Fruit fly (Drosophila melanogaster) whole organism, embryonic: Measurements from ENCODE around the gene Tom.

Experiments used
- Antp ChIP-seq: fragments of 200-800 bp; sonication (Bioruptor generic); optimal IDR thresholded peaks from 3 replicates; lab custom pipeline; 2016; ENCODE audit warnings: missing biosample characterization, missing genetic modification characterization
- Blimp-1 ChIP-seq: fragments of 200-800 bp; sonication (Bioruptor generic); optimal IDR thresholded peaks from 3 replicates; lab custom pipeline; 2018; ENCODE audit warnings: missing biosample characterization, missing genetic modification characterization, mild to moderate bottlenecking, moderate library complexity, missing genetic modification reagents
- CG1024 ChIP-seq: fragments of 200-800 bp; sonication (Bioruptor generic); IDR thresholded peaks from 2 replicates; pipeline ENCODE4 v1.3.6; 2022; ENCODE audit warnings: missing biosample characterization, missing genetic modification characterization
- CG14441 ChIP-seq: fragments of 200-800 bp; sonication (Bioruptor generic); IDR thresholded peaks from 2 replicates; pipeline ENCODE4 v1.3.6; 2022; ENCODE audit warnings: missing biosample characterization, missing genetic modification characterization
- CG15479 ChIP-seq: fragments of 200-800 bp; sonication (Bioruptor generic); optimal IDR thresholded peaks from 3 replicates; lab custom pipeline; 2019; ENCODE audit warnings: missing biosample characterization, mild to moderate bottlenecking, missing genetic modification characterization, moderate library complexity
- CG1603 ChIP-seq: fragments of 200-800 bp; sonication (Bioruptor generic); optimal IDR thresholded peaks from 2 replicates; lab custom pipeline; 2019; ENCODE audit warnings: missing biosample characterization, mild to moderate bottlenecking, missing genetic modification characterization, moderate library complexity
- CG16813 ChIP-seq: fragments of 200-800 bp; sonication (Bioruptor generic); IDR thresholded peaks from 3 replicates; pipeline ENCODE4 v1.3.6; 2022; ENCODE audit warnings: missing biosample characterization, missing genetic modification characterization; ENCODE audit not compliant: partially characterized antibody
- CG2116 ChIP-seq: fragments of 200-800 bp; sonication (Bioruptor generic); optimal IDR thresholded peaks from 3 replicates; lab custom pipeline; 2018; ENCODE audit warnings: missing biosample characterization, mild to moderate bottlenecking, missing genetic modification characterization
- CG2712 ChIP-seq: fragments of 200-800 bp; optimal IDR thresholded peaks from 3 replicates; lab custom pipeline; 2019; ENCODE audit warnings: missing biosample characterization, mild to moderate bottlenecking, missing genetic modification characterization, moderate library complexity
- CG34224 ChIP-seq: fragments of 200-800 bp; sonication (Bioruptor generic); IDR thresholded peaks from 3 replicates; pipeline ENCODE4 v1.3.6; 2022; ENCODE audit warnings: missing biosample characterization, missing genetic modification characterization; ENCODE audit not compliant: partially characterized antibody
- CG4404 ChIP-seq: fragments of 200-800 bp; sonication (Bioruptor generic); IDR thresholded peaks from 2 replicates; pipeline ENCODE4 v1.3.6; 2022; ENCODE audit warnings: missing biosample characterization, missing genetic modification characterization
- CG4730 ChIP-seq: fragments of 200-800 bp; sonication (Bioruptor generic); IDR thresholded peaks from 2 replicates; pipeline ENCODE4 v1.3.6; 2022; ENCODE audit warnings: missing biosample characterization, missing genetic modification characterization
- CG6765 ChIP-seq: fragments of 200-800 bp; sonication (Bioruptor generic); optimal IDR thresholded peaks from 3 replicates; lab custom pipeline; 2017; ENCODE audit warnings: missing biosample characterization, mild to moderate bottlenecking, missing genetic modification characterization
- CG9876 ChIP-seq: fragments of 200-800 bp; sonication (Bioruptor generic); optimal IDR thresholded peaks from 2 replicates; lab custom pipeline; 2016; ENCODE audit warnings: missing biosample characterization, missing genetic modification characterization
- D ChIP-seq, 2 experiments: fragments of 200-800 bp in 1 of 2; fragments of >200 bp in 1 of 2; sonication (Bioruptor generic) in 1 of 2; optimal IDR thresholded peaks; 2 replicates in 1 of 2; 3 replicates in 1 of 2; lab custom pipeline; 2017; ENCODE audit warnings: mild to moderate bottlenecking in 1 of 2, missing biosample characterization in 1 of 2, missing genetic modification characterization in 1 of 2, missing genetic modification reagents in 1 of 2
- Dll ChIP-seq: fragments of 200-800 bp; sonication (Bioruptor generic); IDR thresholded peaks from 4 replicates; pipeline ENCODE4 v1.3.6; 2022; ENCODE audit warnings: missing biosample characterization, missing genetic modification characterization; ENCODE audit not compliant: partially characterized antibody
- E2f1 ChIP-seq: fragments of 200-800 bp; sonication (Bioruptor generic); IDR thresholded peaks from 2 replicates; pipeline ENCODE4 v1.3.6; 2022; ENCODE audit warnings: missing biosample characterization, missing genetic modification characterization
- Eip74EF ChIP-seq, 2 experiments: fragments of 200-800 bp in 1 of 2; fragments of >200 bp in 1 of 2; sonication (Bioruptor generic) in 1 of 2; optimal IDR thresholded peaks; 2 replicates each; lab custom pipeline; 2017 to 2019; ENCODE audit warnings: missing biosample characterization in 2 of 2, missing genetic modification characterization in 2 of 2, mild to moderate bottlenecking in 1 of 2, moderate library complexity in 1 of 2
- MTF-1 ChIP-seq: fragments of 200-800 bp; sonication (Bioruptor generic); optimal IDR thresholded peaks from 2 replicates; lab custom pipeline; 2018; ENCODE audit warnings: missing biosample characterization, mild to moderate bottlenecking, missing genetic modification characterization, borderline replicate concordance
- Opbp ChIP-seq: fragments of 200-800 bp; sonication (Bioruptor generic); IDR thresholded peaks from 3 replicates; pipeline ENCODE4 v1.3.6; 2022; ENCODE audit warnings: missing biosample characterization, missing genetic modification characterization; ENCODE audit not compliant: partially characterized antibody
- Poxn ChIP-seq: fragments of 200-800 bp; sonication (Bioruptor generic); IDR thresholded peaks from 2 replicates; pipeline ENCODE4 v1.3.6; 2022; ENCODE audit warnings: missing biosample characterization, missing genetic modification characterization
- Scr ChIP-seq: fragments of 200-800 bp; sonication (Bioruptor generic); IDR thresholded peaks from 2 replicates; pipeline ENCODE4 v1.3.6; 2022; ENCODE audit warnings: missing biosample characterization, missing genetic modification characterization; ENCODE audit not compliant: partially characterized antibody
- Side ChIP-seq: fragments of 200-800 bp; sonication (Bioruptor generic); optimal IDR thresholded peaks from 2 replicates; lab custom pipeline; 2016; ENCODE audit warnings: missing biosample characterization, missing genetic modification characterization
- Stat92E ChIP-seq, 3 experiments: fragments of >200 bp in 2 of 3; fragments of 200-800 bp in 1 of 3; sonication (Bioruptor generic) in 1 of 3; optimal IDR thresholded peaks; 2 replicates each; lab custom pipeline; 2017 to 2019; ENCODE audit warnings: missing biosample characterization in 3 of 3, missing genetic modification characterization in 3 of 3, mild to moderate bottlenecking in 1 of 3, moderate library complexity in 1 of 3
- cad ChIP-seq: fragments of >200 bp; optimal IDR thresholded peaks from 2 replicates; lab custom pipeline; 2017; ENCODE audit warnings: missing biosample characterization, missing genetic modification characterization
- chm ChIP-seq: fragments of 200-800 bp; sonication (Bioruptor generic); IDR thresholded peaks from 2 replicates; pipeline ENCODE4 v1.3.6; 2022; ENCODE audit warnings: missing biosample characterization, missing genetic modification characterization
- chn ChIP-seq: fragments of 200-800 bp; sonication (Bioruptor generic); optimal IDR thresholded peaks from 2 replicates; lab custom pipeline; 2016; ENCODE audit warnings: missing biosample characterization, missing genetic modification characterization
- croc ChIP-seq: fragments of 200-800 bp; sonication (Bioruptor generic); conservative IDR thresholded peaks from 3 replicates; pipeline ENCODE4 v1.3.6; 2022; ENCODE audit warnings: missing biosample characterization, missing genetic modification characterization
- crol ChIP-seq: fragments of 200-800 bp; sonication (Bioruptor generic); IDR thresholded peaks from 2 replicates; pipeline ENCODE4 v1.3.6; 2022; ENCODE audit warnings: missing biosample characterization, missing genetic modification characterization
- disco-r ChIP-seq: fragments of 200-800 bp; sonication (Bioruptor generic); optimal IDR thresholded peaks from 2 replicates; lab custom pipeline; 2016; ENCODE audit warnings: missing biosample characterization, missing genetic modification characterization
- dmrt11E ChIP-seq: fragments of 200-800 bp; sonication (Bioruptor generic); optimal IDR thresholded peaks from 3 replicates; lab custom pipeline; 2018; ENCODE audit warnings: missing biosample characterization, mild to moderate bottlenecking, missing genetic modification characterization, moderate library complexity
- ftz-f1 ChIP-seq: fragments of 200-800 bp; sonication (Bioruptor generic); optimal IDR thresholded peaks from 2 replicates; lab custom pipeline; 2016; ENCODE audit warnings: missing biosample characterization, missing genetic modification characterization
- gro ChIP-seq: fragments of 200-800 bp; sonication (Bioruptor generic); optimal IDR thresholded peaks from 2 replicates; lab custom pipeline; 2016; ENCODE audit warnings: missing biosample characterization, missing genetic modification characterization
- gsb-n ChIP-seq: fragments of 200-800 bp; sonication (Bioruptor generic); optimal IDR thresholded peaks from 3 replicates; lab custom pipeline; 2018; ENCODE audit warnings: missing biosample characterization, mild to moderate bottlenecking, missing genetic modification characterization
- insv ChIP-seq, 2 experiments: fragments of 200-800 bp; sonication (Bioruptor generic); optimal IDR thresholded peaks; 3 replicates each; lab custom pipeline; 2016 to 2018; ENCODE audit warnings: missing biosample characterization in 2 of 2, missing genetic modification characterization in 2 of 2
- kni ChIP-seq: fragments of 200-800 bp; sonication (Bioruptor generic); optimal IDR thresholded peaks from 3 replicates; lab custom pipeline; 2017; ENCODE audit warnings: mild to moderate bottlenecking, missing biosample characterization, missing genetic modification reagents, missing genetic modification characterization
- lbe ChIP-seq: fragments of 200-800 bp; sonication (Bioruptor generic); optimal IDR thresholded peaks from 2 replicates; lab custom pipeline; 2016; ENCODE audit warnings: missing biosample characterization, mild to moderate bottlenecking, missing genetic modification characterization
- rib ChIP-seq: fragments of 200-800 bp; sonication (Bioruptor generic); IDR thresholded peaks from 2 replicates; pipeline ENCODE4 v1.3.6; 2022; ENCODE audit warnings: missing biosample characterization, missing genetic modification characterization
- shn ChIP-seq: fragments of 200-800 bp; sonication (Bioruptor generic); optimal IDR thresholded peaks from 3 replicates; lab custom pipeline; 2016; ENCODE audit warnings: missing biosample characterization, missing genetic modification characterization
- sqz ChIP-seq: fragments of 200-800 bp; sonication (Bioruptor generic); optimal IDR thresholded peaks from 3 replicates; lab custom pipeline; 2018; ENCODE audit warnings: missing biosample characterization, mild to moderate bottlenecking, missing genetic modification characterization
- stwl ChIP-seq: fragments of 200-800 bp; sonication (Bioruptor generic); optimal IDR thresholded peaks from 3 replicates; lab custom pipeline; 2018; ENCODE audit warnings: missing biosample characterization, mild to moderate bottlenecking, missing genetic modification characterization, moderate library complexity
- tap ChIP-seq: fragments of 200-800 bp; optimal IDR thresholded peaks from 3 replicates; lab custom pipeline; 2019; ENCODE audit warnings: missing biosample characterization, mild to moderate bottlenecking, missing genetic modification characterization, moderate library complexity
- tll ChIP-seq, 2 experiments: fragments of 200-800 bp in 1 of 2; fragments of >200 bp in 1 of 2; sonication (Bioruptor generic) in 1 of 2; optimal IDR thresholded peaks; 2 replicates each; lab custom pipeline; 2017 to 2019; ENCODE audit warnings: missing biosample characterization in 2 of 2, missing genetic modification characterization in 2 of 2, mild to moderate bottlenecking in 1 of 2, moderate library complexity in 1 of 2
- vvl ChIP-seq: fragments of 200-800 bp; sonication (Bioruptor generic); IDR thresholded peaks from 2 replicates; pipeline ENCODE4 v1.3.6; 2022; ENCODE audit warnings: missing biosample characterization, missing genetic modification characterization
- zen ChIP-seq: fragments of 200-800 bp; sonication (Bioruptor generic); optimal IDR thresholded peaks from 3 replicates; lab custom pipeline; 2018; ENCODE audit warnings: missing biosample characterization, mild to moderate bottlenecking, missing genetic modification characterization, moderate library complexity

The Tom gene

DNA sequence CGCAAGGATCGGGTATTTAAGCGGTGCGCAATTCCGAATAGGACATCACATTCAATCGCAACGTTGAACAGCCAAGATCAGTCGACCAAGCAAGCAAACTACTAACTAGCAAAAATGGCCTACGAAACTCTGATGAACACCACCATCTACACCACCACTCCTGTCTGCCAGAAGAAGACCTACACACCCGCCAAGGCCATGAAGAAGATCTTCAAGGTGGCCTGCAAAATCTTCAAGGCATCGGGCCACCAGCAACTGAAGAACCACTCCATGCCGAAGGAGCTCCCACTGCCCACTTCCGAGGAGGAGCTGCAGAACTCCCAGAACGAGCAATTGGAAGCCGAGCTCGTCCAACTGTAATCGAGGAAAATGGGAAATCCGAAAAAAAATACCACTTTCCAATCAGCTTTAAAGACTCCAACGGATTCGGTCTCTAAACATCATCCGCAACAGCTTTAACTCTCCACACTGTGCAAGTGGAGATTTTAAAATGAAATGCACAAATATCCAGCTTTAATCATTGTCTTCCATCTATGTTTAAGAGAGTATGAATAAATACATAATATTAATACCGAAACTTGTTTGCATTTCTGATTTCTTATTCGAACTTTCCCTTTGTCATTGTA lies 3.6 kb downstream of the Tom start, which contains the start of gene Brd (continued):
- TF ChIP-seq chn (GFP tag; lab: Kevin White, UChicago): peak; percentile 22
- no peak for TF ChIP-seq shn (GFP tag; lab: Kevin White, UChicago)
- no peak for TF ChIP-seq ftz-f1 (GFP tag; lab: Kevin White, UChicago)
- TF ChIP-seq Antp: peak; percentile 16
- TF ChIP-seq CG6765 (GFP tag; lab: Kevin White, UChicago): no peak
- TF ChIP-seq vvl (GFP tag; lab: Robert Waterston, UW): peak; percentile 82
- peak in 1 of 2 experiments; percentile 96 for TF ChIP-seq insv (GFP tag; optimal IDR thresholded peaks at IDR 0.05; lab: Kevin White, UChicago)
- peak; percentile 25 for TF ChIP-seq CG9876 (GFP tag; lab: Kevin White, UChicago)
- no peak for TF ChIP-seq CG14441 (GFP tag; lab: Robert Waterston, UW)
- no peak for TF ChIP-seq tap (tag; lab: Kevin White, UChicago)
- TF ChIP-seq Eip74EF (GFP tag; optimal IDR thresholded peaks at IDR 0.05; lab: Kevin White, UChicago): no peak
- no peak for TF ChIP-seq gro (GFP tag; lab: Kevin White, UChicago)
- TF ChIP-seq CG4404: peak; percentile 31; the same call in 1 of the 2 replicates
- TF ChIP-seq CG1024 (GFP tag; lab: Robert Waterston, UW): no peak

DNA sequence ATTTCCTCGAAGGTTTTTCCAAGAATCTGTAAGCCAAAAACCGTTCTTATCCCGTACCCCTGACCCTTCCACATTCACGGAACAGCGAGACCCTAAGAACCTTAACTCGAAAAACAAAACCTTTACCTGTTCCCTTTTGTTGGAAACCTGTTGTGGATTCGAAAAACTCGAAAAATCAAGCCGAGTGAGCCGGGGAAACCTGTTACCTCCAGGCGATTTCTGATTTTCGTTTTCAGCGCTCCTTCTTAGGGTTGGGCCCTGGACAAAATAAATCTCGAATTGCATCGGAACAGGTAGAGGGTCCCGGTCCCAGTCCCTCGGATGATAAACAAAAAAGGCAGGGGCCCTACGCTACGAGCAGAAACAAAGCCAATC lies 4.1 kb downstream of the Tom start:
- TF ChIP-seq chm (GFP tag; lab: Robert Waterston, UW) (peak; percentile 35; the same call in 1 of the 2 replicates), vvl (GFP tag; lab: Robert Waterston, UW) (0 out of 2 replicates have a peak, but pooled peaks have one; percentile 2), croc (GFP tag; lab: Robert Waterston, UW) (no peak), rib (GFP tag; lab: Robert Waterston, UW) (0 out of 2 replicates have a peak, but pooled peaks have one; percentile 12), kni (peak; percentile 63), Poxn (GFP tag; lab: Robert Waterston, UW) (no peak), zen (tag; lab: Kevin White, UChicago) (no peak), Stat92E (GFP tag; optimal IDR thresholded peaks at IDR 0.05; lab: Kevin White, UChicago) (peak in 1 of 3 experiments; percentile 98), lbe (GFP tag; lab: Kevin White, UChicago) (peak; percentile 67), Blimp-1 (GFP tag; lab: Kevin White, UChicago) (peak; percentile 51), CG1603 (no peak), Opbp (GFP tag; lab: Robert Waterston, UW) (peak; percentile 15; the same call in 1 of the 3 replicates), cad (GFP tag; lab: Kevin White, UChicago) (peak; percentile 48), E2f1 (GFP tag; lab: Robert Waterston, UW) (no peak), D (optimal IDR thresholded peaks at IDR 0.05; lab: Kevin White, UChicago) (peak; percentile 28), D (GFP tag; optimal IDR thresholded peaks at IDR 0.05; lab: Kevin White, UChicago) (no peak), crol (peak; percentile 39), tll (GFP tag; optimal IDR thresholded peaks at IDR 0.05; lab: Kevin White, UChicago) (peak in 1 of 2 experiments; percentile 92), CG34224 (GFP tag; lab: Robert Waterston, UW) (no peak), CG15479 (GFP tag; lab: Kevin White, UChicago) (peak; percentile 61)

DNA sequence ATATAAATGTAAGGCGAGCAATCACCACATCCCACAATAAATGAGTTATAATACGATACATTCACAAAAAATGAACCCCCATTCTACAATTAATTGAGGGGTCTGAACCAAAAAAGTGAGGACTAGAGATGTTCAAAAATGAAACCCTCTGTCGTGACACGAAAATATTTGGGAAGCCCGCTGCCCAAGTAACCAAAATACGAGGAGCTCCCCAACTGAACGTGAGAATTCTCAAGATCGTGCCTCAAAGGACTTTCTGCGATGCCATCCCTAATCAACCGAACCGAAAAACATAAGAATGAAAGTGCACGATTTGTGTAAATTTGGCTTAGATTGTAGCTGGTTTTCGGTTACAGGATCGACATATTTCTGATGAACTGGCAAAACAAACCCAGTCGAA lies 5.4 kb downstream of the Tom start, which contains the start of gene Ocho:
Gene Ocho (plus strand): TSS at position 336 of the 400 bp plus-strand sequence.
- TF ChIP-seq CG2116 (GFP tag; lab: Kevin White, UChicago) (no peak), CG2712 (tag; lab: Kevin White, UChicago) (peak; percentile 6), CG16813 (GFP tag; lab: Robert Waterston, UW) (peak; percentile 76; the same call in 2 of the 3 replicates), disco-r (GFP tag; lab: Kevin White, UChicago) (no peak), Scr (GFP tag; lab: Robert Waterston, UW) (peak; percentile 60), Side (GFP tag; lab: Kevin White, UChicago) (no peak), MTF-1 (no peak), stwl (tag; lab: Kevin White, UChicago) (peak; percentile 3), CG4404 (peak; percentile 45), chm (GFP tag; lab: Robert Waterston, UW) (0 out of 2 replicates have a peak, but pooled peaks have one; percentile 20), sqz (peak; percentile 19), CG6765 (GFP tag; lab: Kevin White, UChicago) (no peak), dmrt11E (tag; lab: Kevin White, UChicago) (peak; percentile 59), CG4730 (GFP tag; lab: Robert Waterston, UW) (no peak), gsb-n (tag; lab: Kevin White, UChicago) (peak; percentile 0), Dll (peak; percentile 64; the same call in 3 of the 4 replicates)
